Worm (Caenorhabditis elegans) whole organism, midembryonic: ENCODE data around the gene srw-43.

Experiments used
- T22C8.4 ChIP-seq: fragments of 200-800 bp; sonication (Bioruptor generic); IDR thresholded peaks from 2 replicates; pipeline ENCODE4 v1.3.6; 2022; ENCODE audit warnings: missing genetic modification characterization, missing compliant biosample characterization
- cog-1 ChIP-seq: sonication (generic microtip); optimal IDR thresholded peaks from 2 replicates; lab custom pipeline; 2016; ENCODE audit warnings: missing genetic modification characterization, missing compliant biosample characterization
- flt-1 ChIP-seq: fragments of 200-800 bp; sonication (Bioruptor generic); IDR thresholded peaks from 2 replicates; pipeline ENCODE4 v1.3.6; 2022; ENCODE audit warnings: missing genetic modification characterization, missing compliant biosample characterization
- klf-2 ChIP-seq: fragments of 200-800 bp; sonication (Bioruptor generic); conservative IDR thresholded peaks from 2 replicates; pipeline ENCODE4 v1.3.6; 2022; ENCODE audit warnings: missing genetic modification reagents, missing genetic modification characterization, missing compliant biosample characterization
- med-1 ChIP-seq: sonication (generic microtip); optimal IDR thresholded peaks from 2 replicates; lab custom pipeline; 2017; ENCODE audit warnings: missing genetic modification characterization, mild to moderate bottlenecking, missing compliant biosample characterization, antibody characterized with exemption, missing genetic modification reagents; ENCODE audit not compliant: insufficient read depth
- ref-1 ChIP-seq: fragments of 200-800 bp; sonication (Bioruptor generic); conservative IDR thresholded peaks from 2 replicates; pipeline ENCODE4 v1.3.6; 2022; ENCODE audit warnings: missing genetic modification reagents, missing genetic modification characterization, missing compliant biosample characterization
- tab-1 ChIP-seq: fragments of 200-800 bp; sonication (Bioruptor generic); IDR thresholded peaks from 2 replicates; pipeline ENCODE4 v1.3.6; 2022; ENCODE audit warnings: missing genetic modification characterization, missing compliant biosample characterization
- ztf-23 ChIP-seq: fragments of 200-800 bp; sonication (Bioruptor generic); IDR thresholded peaks from 2 replicates; pipeline ENCODE4 v1.3.6; 2022; ENCODE audit warnings: missing genetic modification reagents, missing genetic modification characterization, missing compliant biosample characterization
- ztf-29 ChIP-seq: fragments of 200-800 bp; sonication (Bioruptor generic); IDR thresholded peaks from 2 replicates; pipeline ENCODE4 v1.3.6; 2022; ENCODE audit warnings: missing genetic modification reagents, missing genetic modification characterization, missing compliant biosample characterization

DNA sequence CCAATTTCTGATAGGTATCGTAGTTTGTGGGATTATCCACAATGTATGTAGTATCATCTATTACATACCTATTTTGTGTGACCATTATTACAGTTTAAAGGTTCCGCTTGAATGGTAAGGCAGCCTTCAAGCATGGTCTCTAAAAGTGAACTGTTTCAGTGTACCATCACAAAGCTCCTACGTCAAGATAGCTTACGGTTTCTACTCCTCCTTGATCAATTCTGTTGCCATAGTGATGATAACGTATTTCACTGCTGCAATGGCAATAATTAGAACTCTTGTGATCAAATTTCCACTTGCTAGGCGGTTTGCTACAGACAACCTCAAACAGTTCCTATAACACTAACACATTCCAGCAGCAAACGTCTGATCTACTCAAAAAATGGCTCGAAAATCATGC is 2.5 kb upstream of the srw-43 start:
- TF ChIP-seq flt-1 (GFP tag; lab: Robert Waterston, UW) (no peak), med-1 (GFP tag; lab: Kevin White, UChicago) (no peak), tab-1 (GFP tag; lab: Robert Waterston, UW) (no peak), ztf-29 (GFP tag; lab: Robert Waterston, UW) (no peak), klf-2 (GFP tag; lab: Robert Waterston, UW) (no peak), ztf-23 (GFP tag; lab: Robert Waterston, UW) (no peak), ref-1 (GFP tag; lab: Robert Waterston, UW) (no peak), T22C8.4 (GFP tag; lab: Robert Waterston, UW) (no peak), cog-1 (tag; lab: Kevin White, UChicago) (no peak)
